Worm (Caenorhabditis elegans): ENCODE results near the gene dsl-2.

ce11 chrIV:1160386-1160785 is 44.4 kb downstream of the dsl-2 start, which contains the start of gene ets-8:
- TF ChIP-seq nhr-77 (tag; optimal IDR thresholded peaks at IDR 0.05) (no peak), fos-1 (tag; optimal IDR thresholded peaks at IDR 0.05) (no peak), ztf-11 (tag; optimal IDR thresholded peaks at IDR 0.05) (no peak), nhr-6 (tag; optimal IDR thresholded peaks at IDR 0.05) (no peak), nhr-237 (tag; optimal IDR thresholded peaks at IDR 0.05) (no peak), R02D3.7 (tag; optimal IDR thresholded peaks at IDR 0.05) (no peak), zag-1 (tag; optimal IDR thresholded peaks at IDR 0.05) (no peak)

Data from whole organism, L2 larva.